Fruit fly (Drosophila melanogaster): ENCODE measurements around the gene Faf2.

Gene Faf2

DNA sequence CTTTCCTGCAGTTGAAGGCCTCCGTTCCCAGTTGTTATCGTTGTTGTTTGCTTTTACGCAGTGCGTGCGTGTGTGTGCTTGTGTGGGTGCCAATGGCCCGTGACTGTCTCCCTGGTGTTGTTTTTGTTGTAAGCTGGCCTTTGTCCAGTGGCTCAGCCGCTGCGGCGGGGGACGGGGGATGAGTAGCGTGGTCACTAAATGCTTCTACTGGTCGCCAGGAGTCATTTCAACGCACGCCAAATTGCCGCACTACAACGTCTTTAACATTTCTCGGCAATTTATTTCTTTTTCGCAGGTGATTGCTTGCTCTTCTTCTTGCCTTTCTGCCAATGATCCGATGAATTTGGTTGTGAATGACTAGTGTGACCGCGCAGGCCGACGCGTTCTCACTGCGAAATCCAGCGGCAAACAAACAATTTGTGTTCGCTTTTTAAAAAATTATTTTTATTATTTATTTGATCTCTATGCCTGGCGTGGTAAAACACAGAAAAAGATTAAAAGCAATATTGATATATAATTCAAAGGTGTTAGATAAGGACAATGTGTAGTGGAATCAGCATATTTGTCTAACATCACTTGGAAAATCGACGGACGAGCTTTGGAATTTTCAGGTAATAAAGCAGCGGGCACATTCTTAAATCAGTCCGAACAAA, at the start of gene Faf2, which contains the start of gene Grip71 (continued):
- no peak for TF ChIP-seq Kr (GFP tag; optimal IDR thresholded peaks at IDR 0.05)
- peak; percentile 91 for TF ChIP-seq Mad (GFP tag; optimal IDR thresholded peaks at IDR 0.05)
- TF ChIP-seq CG6272 (GFP tag; IDR thresholded peaks at IDR 0.05) = peak; percentile 96
- TF ChIP-seq bab2 (GFP tag; optimal IDR thresholded peaks at IDR 0.05) = peak; percentile 89
- TF ChIP-seq zfh1 (GFP tag; IDR thresholded peaks at IDR 0.05) = peak; percentile 96
- TF ChIP-seq BEAF-32 (GFP tag; optimal IDR thresholded peaks at IDR 0.05) = peak; percentile 79
- TF ChIP-seq hb (GFP tag; IDR thresholded peaks at IDR 0.05; ENCODE audit: partially characterized antibody) = peak; percentile 53; the same call in 1 of the 3 replicates
- peak; percentile 85 for TF ChIP-seq CG8388 (GFP tag; optimal IDR thresholded peaks at IDR 0.05)
- peak; percentile 69; the same call in 1 of the 3 replicates for TF ChIP-seq gce (GFP tag; IDR thresholded peaks at IDR 0.05)
- peak; percentile 81 for TF ChIP-seq slp2 (GFP tag; optimal IDR thresholded peaks at IDR 0.05)
- peak in 2 of 3 experiments; percentile 86 to 98 for TF ChIP-seq lola (GFP tag; optimal IDR thresholded peaks at IDR 0.05)
- peak; percentile 96 for TF ChIP-seq CG30403 (GFP tag; optimal IDR thresholded peaks at IDR 0.05)
- peak; percentile 94 for TF ChIP-seq H15 (GFP tag; IDR thresholded peaks at IDR 0.05)
- TF ChIP-seq Hmr (GFP tag; optimal IDR thresholded peaks at IDR 0.05) = peak; percentile 88
- TF ChIP-seq gsb-n (tag; optimal IDR thresholded peaks at IDR 0.05) = peak; percentile 85
- peak; percentile 97 for TF ChIP-seq CG34422 (GFP tag; IDR thresholded peaks at IDR 0.05)
- TF ChIP-seq dm (GFP tag; optimal IDR thresholded peaks at IDR 0.05) = peak; percentile 53
- no peak for TF ChIP-seq CG6683 (GFP tag; optimal IDR thresholded peaks at IDR 0.05)
- TF ChIP-seq CG14014 (GFP tag; IDR thresholded peaks at IDR 0.05) = peak; percentile 95
- no peak for TF ChIP-seq CG6854 (GFP tag; optimal IDR thresholded peaks at IDR 0.05)
- no peak for TF ChIP-seq pita (GFP tag; optimal IDR thresholded peaks at IDR 0.05)
- peak; percentile 81 for TF ChIP-seq rib (GFP tag; IDR thresholded peaks at IDR 0.05)
- TF ChIP-seq fd3F (GFP tag; optimal IDR thresholded peaks at IDR 0.05) = peak; percentile 92
- TF ChIP-seq CG8290 (GFP tag; optimal IDR thresholded peaks at IDR 0.05) = peak; percentile 79
- peak; percentile 15 to 72 for TF ChIP-seq CG8290 (tag; optimal IDR thresholded peaks at IDR 0.05)
- TF ChIP-seq CG7372 (GFP tag; IDR thresholded peaks at IDR 0.05) = peak; percentile 95
- TF ChIP-seq CG3407 (GFP tag; optimal IDR thresholded peaks at IDR 0.05) = peak; percentile 80
- TF ChIP-seq CG16779 (GFP tag; IDR thresholded peaks at IDR 0.05) = peak; percentile 83; the same call in 1 of the 2 replicates
- TF ChIP-seq vnd (GFP tag; IDR thresholded peaks at IDR 0.05; ENCODE audit: partially characterized antibody) = no peak
- peak; percentile 91 for TF ChIP-seq CG31224 (GFP tag; IDR thresholded peaks at IDR 0.05)
- no peak for TF ChIP-seq Lpt (GFP tag; optimal IDR thresholded peaks at IDR 0.05)
- peak; percentile 52 for TF ChIP-seq CG13287 (GFP tag; IDR thresholded peaks at IDR 0.05; ENCODE audit: partially characterized antibody)
- peak; percentile 66 for TF ChIP-seq Hmx (GFP tag; optimal IDR thresholded peaks at IDR 0.05)
- peak; percentile 65 for TF ChIP-seq onecut (GFP tag; IDR thresholded peaks at IDR 0.05)
- peak; percentile 82 for TF ChIP-seq CG12769 (tag; optimal IDR thresholded peaks at IDR 0.05)
- TF ChIP-seq Sry-β (GFP tag; optimal IDR thresholded peaks at IDR 0.05) = peak; percentile 55
- peak; percentile 86 for TF ChIP-seq E2f2 (GFP tag; IDR thresholded peaks at IDR 0.05)
- peak; percentile 96 for TF ChIP-seq Aef1 (GFP tag; IDR thresholded peaks at IDR 0.05)
- peak; percentile 92 for TF ChIP-seq CG14050 (GFP tag; IDR thresholded peaks at IDR 0.05)
- TF ChIP-seq Dip3 (GFP tag; optimal IDR thresholded peaks at IDR 0.05) = peak; percentile 86
- TF ChIP-seq Sox100B (GFP tag; optimal IDR thresholded peaks at IDR 0.05) = no peak
- peak; percentile 42 for TF ChIP-seq run (tag; optimal IDR thresholded peaks at IDR 0.05)
- TF ChIP-seq CG4820 (GFP tag; optimal IDR thresholded peaks at IDR 0.05) = peak; percentile 88
- peak; percentile 90 for TF ChIP-seq wor (GFP tag; IDR thresholded peaks at IDR 0.05)
- peak; percentile 54 for TF ChIP-seq Elba2 (GFP tag; optimal IDR thresholded peaks at IDR 0.05)
- peak; percentile 43 for TF ChIP-seq GATAe (GFP tag; conservative IDR thresholded peaks at IDR 0.05)
- peak; percentile 83 for TF ChIP-seq sd (tag; optimal IDR thresholded peaks at IDR 0.05)
- TF ChIP-seq CG4404 (GFP tag; IDR thresholded peaks at IDR 0.05) = peak; percentile 95
- TF ChIP-seq MESR4 (GFP tag; optimal IDR thresholded peaks at IDR 0.05) = peak; percentile 96
- TF ChIP-seq CG10274 (GFP tag; optimal IDR thresholded peaks at IDR 0.05) = peak; percentile 52
